Worm (Caenorhabditis elegans): ENCODE results near the gene npp-18.

Gene npp-18

DNA sequence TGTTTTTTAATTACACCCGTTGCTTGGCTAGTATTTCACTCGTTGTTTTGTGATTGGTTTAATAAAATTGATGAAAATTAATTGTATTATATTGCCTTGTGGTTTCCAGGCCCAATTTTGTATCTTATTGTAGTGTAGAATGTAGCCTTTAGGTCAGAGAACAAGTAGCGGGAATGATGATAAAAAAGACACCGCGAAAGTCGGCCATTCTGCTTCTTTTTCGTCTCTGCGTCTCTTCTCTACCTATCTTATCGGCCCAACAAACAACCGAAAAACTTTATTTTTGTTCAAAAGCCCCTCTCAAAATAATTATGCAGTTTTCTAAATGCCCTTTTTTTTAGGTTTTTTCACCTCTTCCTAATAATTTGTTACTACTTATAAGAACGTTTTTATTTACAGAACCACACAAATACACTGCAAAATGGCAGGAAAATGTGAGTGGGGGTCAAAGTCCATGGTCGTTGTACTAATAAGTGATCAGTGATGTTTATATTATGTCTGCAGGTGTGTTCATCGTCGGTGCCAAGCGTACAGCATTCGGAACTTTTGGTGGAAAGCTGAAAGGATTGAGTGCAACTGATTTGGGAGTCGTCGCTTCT lies 48.0 kb downstream of the npp-18 start, which contains the start of gene acaa-2 (continued):
- TF ChIP-seq nhr-47 (tag; optimal IDR thresholded peaks at IDR 0.05) (no peak), mab-9 (GFP tag; IDR thresholded peaks at IDR 0.05) (no peak), ces-1 (GFP tag; optimal IDR thresholded peaks at IDR 0.05) (no peak), F16B12.6 (tag; optimal IDR thresholded peaks at IDR 0.05) (no peak), efl-3 (GFP tag; optimal IDR thresholded peaks at IDR 0.05) (no peak), fkh-4 (tag; optimal IDR thresholded peaks at IDR 0.05; ENCODE audit: borderline replicate concordance) (no peak), alr-1 (tag; optimal IDR thresholded peaks at IDR 0.05; ENCODE audit: borderline replicate concordance) (no peak), sptf-1 (tag; optimal IDR thresholded peaks at IDR 0.05) (no peak), C04F5.9 (tag; optimal IDR thresholded peaks at IDR 0.05) (no peak), tbx-2 (tag; optimal IDR thresholded peaks at IDR 0.05) (no peak), ceh-82 (tag; optimal IDR thresholded peaks at IDR 0.05) (no peak), efl-1 (optimal IDR thresholded peaks at IDR 0.05) (no peak), efl-1 (GFP tag; optimal IDR thresholded peaks at IDR 0.05 in 1 of 2) (no peak), aly-2 (tag; optimal IDR thresholded peaks at IDR 0.05) (no peak), hlh-17 (GFP tag; optimal IDR thresholded peaks at IDR 0.05; ENCODE audit: borderline replicate concordance) (no peak), unc-86 (tag; optimal IDR thresholded peaks at IDR 0.05) (no peak), C34B4.2 (tag; optimal IDR thresholded peaks at IDR 0.05) (no peak), pax-3 (tag; optimal IDR thresholded peaks at IDR 0.05) (no peak), lir-3 (tag; optimal IDR thresholded peaks at IDR 0.05; ENCODE audit: poor library complexity) (no peak), pag-3 (tag; optimal IDR thresholded peaks at IDR 0.05; ENCODE audit: borderline replicate concordance, insufficient read depth) (no peak), irx-1 (tag; optimal IDR thresholded peaks at IDR 0.05) (no peak), tlp-1 (tag; optimal IDR thresholded peaks at IDR 0.05) (no peak), ets-5 (GFP tag; IDR thresholded peaks at IDR 0.05) (no peak), fkh-8 (tag; optimal IDR thresholded peaks at IDR 0.05) (no peak), mef-2 (tag; optimal IDR thresholded peaks at IDR 0.05) (no peak), nhr-20 (tag; optimal IDR thresholded peaks at IDR 0.05) (peak; percentile 46), unc-130 (tag; optimal IDR thresholded peaks at IDR 0.05) (no peak), lin-15B (tag; optimal IDR thresholded peaks at IDR 0.05) (no peak), nhr-71 (tag; optimal IDR thresholded peaks at IDR 0.05) (peak; percentile 42), nhr-84 (tag; optimal IDR thresholded peaks at IDR 0.05) (no peak), skn-1 (tag; optimal IDR thresholded peaks at IDR 0.05) (peak; percentile 81), nhr-28 (tag; optimal IDR thresholded peaks at IDR 0.05) (no peak), snpc-4 (tag; optimal IDR thresholded peaks at IDR 0.05) (no peak), lin-14 (GFP tag; optimal IDR thresholded peaks at IDR 0.05) (peak; percentile 44), swsn-7 (tag; optimal IDR thresholded peaks at IDR 0.05) (no peak), snu-23 (GFP tag; optimal IDR thresholded peaks at IDR 0.05) (peak; percentile 54), mep-1 (tag; optimal IDR thresholded peaks at IDR 0.05) (no peak), nhr-77 (tag; optimal IDR thresholded peaks at IDR 0.05) (no peak), egl-27 (tag; optimal IDR thresholded peaks at IDR 0.05) (no peak), nhr-90 (tag; optimal IDR thresholded peaks at IDR 0.05; ENCODE audit: poor library complexity) (peak; percentile 26), blmp-1 (tag; optimal IDR thresholded peaks at IDR 0.05) (peak; percentile 52), pqm-1 (tag; optimal IDR thresholded peaks at IDR 0.05) (no peak), elt-3 (tag; optimal IDR thresholded peaks at IDR 0.05) (peak in 1 of 6 experiments; percentile 17), nhr-76 (tag; optimal IDR thresholded peaks at IDR 0.05) (no peak), ceh-90 (tag; optimal IDR thresholded peaks at IDR 0.05) (no peak), Y116A8C.19 (tag; optimal IDR thresholded peaks at IDR 0.05; ENCODE audit: borderline replicate concordance) (no peak), ceh-88 (GFP tag; IDR thresholded peaks at IDR 0.05) (no peak), sox-4 (tag; optimal IDR thresholded peaks at IDR 0.05) (no peak), ztf-11 (tag; optimal IDR thresholded peaks at IDR 0.05) (no peak), mdl-1 (tag; optimal IDR thresholded peaks at IDR 0.05) (no peak), ceh-8 (GFP tag; optimal IDR thresholded peaks at IDR 0.05) (no peak)

All from whole organism, L1 larva.